Worm (Caenorhabditis elegans): ENCODE measurements around the gene F41G3.20.

F41G3.20 gene

ce11 chrII:6736604-6737003, 14.2 kb downstream of the F41G3.20 start, which contains the start of gene T14B4.1:
Gene T14B4.1, plus strand, starts transcription at chrII:6736904.
- TF ChIP-seq odd-2 (tag; optimal IDR thresholded peaks at IDR 0.05): no peak
- no peak for TF ChIP-seq sox-4 (tag; optimal IDR thresholded peaks at IDR 0.05)
- no peak for TF ChIP-seq ceh-19 (GFP tag; optimal IDR thresholded peaks at IDR 0.05)
- TF ChIP-seq hlh-6 (tag; optimal IDR thresholded peaks at IDR 0.05): no peak
- TF ChIP-seq C38D4.7 (GFP tag; optimal IDR thresholded peaks at IDR 0.05): no peak
- no peak for TF ChIP-seq dve-1 (tag; optimal IDR thresholded peaks at IDR 0.05)

- TF ChIP-seq ceh-14 (tag; optimal IDR thresholded peaks at IDR 0.05): no peak
- TF ChIP-seq gmeb-2 (tag; optimal IDR thresholded peaks at IDR 0.05): no peak
- TF ChIP-seq elt-4 (tag; optimal IDR thresholded peaks at IDR 0.05): no peak
- TF ChIP-seq unc-86 (tag; optimal IDR thresholded peaks at IDR 0.05): no peak
- TF ChIP-seq tbx-2 (tag; optimal IDR thresholded peaks at IDR 0.05): no peak
Observed at ce11 chrII:6736066-6736465, 14.8 kb downstream of the F41G3.20 start, which contains the start of gene mrps-18.C. Gene mrps-18.C, plus strand, starts transcription at chrII:6736203.

ce11 chrII:6734674-6735073, 16.2 kb downstream of the F41G3.20 start, which contains the start of gene T14B4.3:
Gene T14B4.3, plus strand, starts transcription at chrII:6734937.
- no peak for TF ChIP-seq K02D7.2 (tag; optimal IDR thresholded peaks at IDR 0.05)
- peak; percentile 91 for TF ChIP-seq tbx-2 (tag; optimal IDR thresholded peaks at IDR 0.05)
- TF ChIP-seq sox-4 (tag; optimal IDR thresholded peaks at IDR 0.05): no peak
- peak; percentile 15 for TF ChIP-seq unc-86 (tag; optimal IDR thresholded peaks at IDR 0.05)
- TF ChIP-seq che-1 (tag; optimal IDR thresholded peaks at IDR 0.05): no peak
- TF ChIP-seq fax-1 (tag; optimal IDR thresholded peaks at IDR 0.05): peak; percentile 84
- no peak for TF ChIP-seq mec-3 (tag; optimal IDR thresholded peaks at IDR 0.05; ENCODE audit: borderline replicate concordance)
- TF ChIP-seq pros-1 (tag; optimal IDR thresholded peaks at IDR 0.05): no peak
- no peak for TF ChIP-seq ceh-45 (GFP tag; IDR thresholded peaks at IDR 0.05)
- no peak for TF ChIP-seq pha-2 (tag; optimal IDR thresholded peaks at IDR 0.05)
- TF ChIP-seq elt-2 (tag; optimal IDR thresholded peaks at IDR 0.05): peak; percentile 71
- TF ChIP-seq pqm-1 (tag; optimal IDR thresholded peaks at IDR 0.05): peak; percentile 8
- no peak for TF ChIP-seq sox-2 (GFP tag; IDR thresholded peaks at IDR 0.05)
- no peak for TF ChIP-seq gmeb-2 (tag; optimal IDR thresholded peaks at IDR 0.05)
- no peak for TF ChIP-seq ceh-6 (GFP tag; optimal IDR thresholded peaks at IDR 0.05)
- TF ChIP-seq ttx-3 (tag; optimal IDR thresholded peaks at IDR 0.05): no peak
- no peak for TF ChIP-seq elt-4 (tag; optimal IDR thresholded peaks at IDR 0.05)
- TF ChIP-seq eyg-1 (tag; optimal IDR thresholded peaks at IDR 0.05): no peak
- peak; percentile 76 for TF ChIP-seq ets-4 (tag; optimal IDR thresholded peaks at IDR 0.05)
- TF ChIP-seq ceh-48 (tag; optimal IDR thresholded peaks at IDR 0.05): no peak
- peak; percentile 49 for TF ChIP-seq rnt-1 (tag; optimal IDR thresholded peaks at IDR 0.05)
- TF ChIP-seq ceh-2 (tag; optimal IDR thresholded peaks at IDR 0.05): peak; percentile 78
- TF ChIP-seq ceh-30 (tag; optimal IDR thresholded peaks at IDR 0.05): no peak
- TF ChIP-seq ceh-9 (tag; optimal IDR thresholded peaks at IDR 0.05): no peak
- TF ChIP-seq C38D4.7 (GFP tag; optimal IDR thresholded peaks at IDR 0.05): no peak
- TF ChIP-seq ceh-34 (tag; optimal IDR thresholded peaks at IDR 0.05): peak; percentile 58
- peak; percentile 75 for TF ChIP-seq hlh-8 (tag; optimal IDR thresholded peaks at IDR 0.05)
- peak; percentile 43 for TF ChIP-seq syd-9 (tag; optimal IDR thresholded peaks at IDR 0.05)
- peak; percentile 6 for TF ChIP-seq pax-1 (tag; optimal IDR thresholded peaks at IDR 0.05)
- TF ChIP-seq madf-2 (tag; optimal IDR thresholded peaks at IDR 0.05): no peak
- TF ChIP-seq nfya-1 (tag; optimal IDR thresholded peaks at IDR 0.05): no peak
- no peak for TF ChIP-seq ama-1 (optimal IDR thresholded peaks at IDR 0.05)
- peak; percentile 80 for TF ChIP-seq C08G9.2 (tag; optimal IDR thresholded peaks at IDR 0.05)
- TF ChIP-seq fkh-6 (tag; optimal IDR thresholded peaks at IDR 0.05): peak; percentile 61
- TF ChIP-seq ahr-1 (tag; optimal IDR thresholded peaks at IDR 0.05): peak; percentile 50
- no peak for TF ChIP-seq T23F11.4 (GFP tag; optimal IDR thresholded peaks at IDR 0.05)
- no peak for TF ChIP-seq odd-2 (tag; optimal IDR thresholded peaks at IDR 0.05)
- no peak for TF ChIP-seq unc-55 (GFP tag; optimal IDR thresholded peaks at IDR 0.05)
- no peak for TF ChIP-seq unc-3 (GFP tag; conservative IDR thresholded peaks at IDR 0.05)
- no peak for TF ChIP-seq unc-3 (tag; optimal IDR thresholded peaks at IDR 0.05)
- peak; percentile 44 for TF ChIP-seq ceh-18 (tag; optimal IDR thresholded peaks at IDR 0.05)
- TF ChIP-seq npax-4 (tag; optimal IDR thresholded peaks at IDR 0.05): no peak
- no peak for TF ChIP-seq sdc-2 (tag; optimal IDR thresholded peaks at IDR 0.05)
- TF ChIP-seq pag-3 (tag; optimal IDR thresholded peaks at IDR 0.05; ENCODE audit: borderline replicate concordance): no peak
- TF ChIP-seq fkh-10 (GFP tag; optimal IDR thresholded peaks at IDR 0.05): no peak

Data from whole organism, late embryonic.